Worm (Caenorhabditis elegans) whole organism, L4 larva: ENCODE results near the gene Y116A8C.24.

Experiments
- Y48G9A.11 ChIP-seq: fragments of 200-800 bp; sonication (Bioruptor generic); IDR thresholded peaks from 2 replicates; pipeline ENCODE4 v1.3.6; 2022; ENCODE audit warnings: missing genetic modification reagents, missing genetic modification characterization, missing compliant biosample characterization
- ama-1 ChIP-seq: fragments of 150-350 bp; optimal IDR thresholded peaks from 2 replicates; lab custom pipeline; 2014; ENCODE audit warnings: inconsistent platforms, mixed read lengths
- ceh-82 ChIP-seq: sonication (generic microtip); optimal IDR thresholded peaks from 2 replicates; lab custom pipeline; 2017; ENCODE audit warnings: missing biosample characterization, missing genetic modification characterization
- dmd-6 ChIP-seq: fragments of 200-800 bp; sonication (Bioruptor generic); IDR thresholded peaks from 2 replicates; pipeline ENCODE4 v1.3.6; 2022; ENCODE audit warnings: missing genetic modification reagents, missing genetic modification characterization, missing compliant biosample characterization
- gei-8 ChIP-seq: fragments of 200-800 bp; sonication (Bioruptor generic); optimal IDR thresholded peaks from 2 replicates; lab custom pipeline; 2018; ENCODE audit warnings: mild to moderate bottlenecking, missing genetic modification characterization, missing compliant biosample characterization
- lin-13 ChIP-seq: fragments of 150-350 bp; optimal IDR thresholded peaks from 2 replicates; lab custom pipeline; 2014; ENCODE audit warnings: missing biosample characterization, missing genetic modification reagents, missing genetic modification characterization
- lir-3 ChIP-seq: sonication (generic microtip); optimal IDR thresholded peaks from 2 replicates; lab custom pipeline; 2016; ENCODE audit warnings: mild to moderate bottlenecking, missing genetic modification characterization, missing compliant biosample characterization
- mdl-1 ChIP-seq, 2 experiments: fragments of 150-350 bp in 1 of 2; sonication (generic microtip) in 1 of 2; optimal IDR thresholded peaks; 2 replicates each; lab custom pipeline; 2014 to 2017; ENCODE audit warnings: missing biosample characterization in 2 of 2, missing genetic modification characterization in 2 of 2
- nhr-6 ChIP-seq: fragments of 150-350 bp; optimal IDR thresholded peaks from 2 replicates; lab custom pipeline; 2014; ENCODE audit warnings: missing biosample characterization, missing genetic modification characterization
- pha-4 ChIP-seq, 2 experiments: fragments of 150-350 bp in 1 of 2; fragments of 200-800 bp in 1 of 2; sonication (Bioruptor generic) in 1 of 2; IDR thresholded peaks in 1 of 2; optimal IDR thresholded peaks in 1 of 2; 2 replicates each; pipeline versions ENCODE4 v1.3.6 to Lab custom; 2014 to 2022; ENCODE audit warnings: missing genetic modification characterization in 2 of 2, missing genetic modification reagents in 2 of 2, missing biosample characterization in 1 of 2, missing compliant biosample characterization in 1 of 2
- pqm-1 ChIP-seq: sonication (generic microtip); optimal IDR thresholded peaks from 2 replicates; lab custom pipeline; 2017; ENCODE audit warnings: missing biosample characterization, missing genetic modification characterization
- skn-1 ChIP-seq: fragments of 150-350 bp; optimal IDR thresholded peaks from 2 replicates; lab custom pipeline; 2014; ENCODE audit warnings: missing biosample characterization, missing genetic modification characterization
- snpc-4 ChIP-seq: fragments of 150-350 bp; optimal IDR thresholded peaks from 2 replicates; lab custom pipeline; 2014; ENCODE audit warnings: missing biosample characterization, missing genetic modification characterization
- ztf-7 ChIP-seq: fragments of 150-350 bp; optimal IDR thresholded peaks from 2 replicates; lab custom pipeline; 2014; ENCODE audit warnings: missing biosample characterization, missing genetic modification characterization

ce11 chrIV:17109436-17109835 is 38.7 kb upstream of the Y116A8C.24 start:
- TF ChIP-seq mdl-1 (tag; optimal IDR thresholded peaks at IDR 0.05; lab: Kevin White, UChicago) (no peak), pha-4 (GFP tag; IDR thresholded peaks at IDR 0.05; lab: Robert Waterston, UW) (no peak), pha-4 (tag; optimal IDR thresholded peaks at IDR 0.05; lab: Kevin White, UChicago) (no peak), Y48G9A.11 (GFP tag; lab: Robert Waterston, UW) (no peak), lir-3 (tag; lab: Kevin White, UChicago) (no peak), lin-13 (GFP tag; lab: Kevin White, UChicago) (no peak), ama-1 (no peak), gei-8 (GFP tag; lab: Kevin White, UChicago) (no peak), pqm-1 (tag; lab: Kevin White, UChicago) (no peak), snpc-4 (tag; lab: Kevin White, UChicago) (no peak), skn-1 (tag; lab: Kevin White, UChicago) (no peak), dmd-6 (GFP tag; lab: Robert Waterston, UW) (no peak), ztf-7 (no peak), nhr-6 (tag; lab: Kevin White, UChicago) (no peak), ceh-82 (tag; lab: Kevin White, UChicago) (no peak)
